Fruit fly (Drosophila melanogaster) whole organism, embryonic: Measurements from ENCODE around the gene SsRbeta.
A peak's percentile ranks its signal among the peaks of the same experiment; 100 is the strongest.

Experiments used
- Awh ChIP-seq: fragments of 200-800 bp; sonication (Bioruptor generic); IDR thresholded peaks from 2 replicates; pipeline ENCODE4, ENCODE4 v1.3.6; 2022; ENCODE audit warnings: missing biosample characterization, missing genetic modification characterization
- CG10543 ChIP-seq: fragments of 200-800 bp; sonication (Bioruptor generic); optimal IDR thresholded peaks from 3 replicates; lab custom pipeline; 2017; ENCODE audit warnings: missing biosample characterization, mild to moderate bottlenecking, missing genetic modification characterization, moderate library complexity
- CG10959 ChIP-seq: fragments of 200-800 bp; sonication (Bioruptor generic); IDR thresholded peaks from 2 replicates; pipeline ENCODE4 v1.3.6; 2022; ENCODE audit warnings: missing biosample characterization, missing genetic modification characterization
- CG10979 ChIP-seq: fragments of 200-800 bp; sonication (Bioruptor generic); optimal IDR thresholded peaks from 2 replicates; lab custom pipeline; 2018; ENCODE audit warnings: missing biosample characterization, mild to moderate bottlenecking, missing genetic modification characterization, moderate library complexity
- CG11247 ChIP-seq: fragments of 200-800 bp; sonication (Bioruptor generic); IDR thresholded peaks from 2 replicates; pipeline ENCODE4 v1.3.6; 2022; ENCODE audit warnings: missing biosample characterization, missing genetic modification characterization
- CG12155 ChIP-seq: fragments of 200-800 bp; sonication (Bioruptor generic); optimal IDR thresholded peaks from 3 replicates; lab custom pipeline; 2016; ENCODE audit warnings: missing biosample characterization, missing genetic modification characterization
- CG12299 ChIP-seq: fragments of 200-800 bp; sonication (Bioruptor generic); optimal IDR thresholded peaks from 2 replicates; lab custom pipeline; 2018; ENCODE audit warnings: missing biosample characterization, mild to moderate bottlenecking, missing genetic modification characterization
- CG12769 ChIP-seq: fragments of 200-800 bp; sonication (Bioruptor generic); optimal IDR thresholded peaks from 2 replicates; lab custom pipeline; 2019; ENCODE audit warnings: missing biosample characterization, mild to moderate bottlenecking, missing genetic modification characterization, moderate library complexity
- CG13296 ChIP-seq: fragments of 200-800 bp; sonication (Bioruptor generic); optimal IDR thresholded peaks from 3 replicates; lab custom pipeline; 2018; ENCODE audit warnings: missing biosample characterization, mild to moderate bottlenecking, missing genetic modification characterization
- CG1602 ChIP-seq: fragments of 200-800 bp; sonication (Bioruptor generic); optimal IDR thresholded peaks from 3 replicates; lab custom pipeline; 2016; ENCODE audit warnings: missing biosample characterization, missing genetic modification characterization
- CG1603 ChIP-seq: fragments of 200-800 bp; sonication (Bioruptor generic); optimal IDR thresholded peaks from 2 replicates; lab custom pipeline; 2019; ENCODE audit warnings: missing biosample characterization, mild to moderate bottlenecking, missing genetic modification characterization, moderate library complexity
- CG2129 ChIP-seq: fragments of 200-800 bp; sonication (Bioruptor generic); IDR thresholded peaks from 2 replicates; pipeline ENCODE4 v1.3.6; 2022; ENCODE audit warnings: missing biosample characterization, missing genetic modification characterization; ENCODE audit not compliant: partially characterized antibody
- CG30020 ChIP-seq: fragments of 200-800 bp; optimal IDR thresholded peaks from 2 replicates; lab custom pipeline; 2019; ENCODE audit warnings: missing biosample characterization, mild to moderate bottlenecking, missing genetic modification characterization, moderate library complexity
- CG32772 ChIP-seq: fragments of 200-800 bp; sonication (Bioruptor generic); IDR thresholded peaks from 2 replicates; pipeline ENCODE4 v1.3.6; 2022; ENCODE audit warnings: missing biosample characterization, missing genetic modification characterization
- CG3847 ChIP-seq: fragments of 200-800 bp; sonication (Bioruptor generic); IDR thresholded peaks from 2 replicates; pipeline ENCODE4 v1.3.6; 2022; ENCODE audit warnings: missing biosample characterization, missing genetic modification characterization
- CG5245 ChIP-seq: fragments of 200-800 bp; sonication (Bioruptor generic); optimal IDR thresholded peaks from 3 replicates; lab custom pipeline; 2016; ENCODE audit warnings: missing biosample characterization, missing genetic modification characterization
- CG6791 ChIP-seq: fragments of 200-800 bp; sonication (Bioruptor generic); IDR thresholded peaks from 3 replicates; pipeline ENCODE4 v1.3.6; 2022; ENCODE audit warnings: missing biosample characterization, missing genetic modification characterization; ENCODE audit not compliant: partially characterized antibody
- CG7556 ChIP-seq: fragments of 200-800 bp; sonication (Bioruptor generic); optimal IDR thresholded peaks from 2 replicates; lab custom pipeline; 2017; ENCODE audit warnings: missing biosample characterization, mild to moderate bottlenecking, missing genetic modification characterization
- CG7786 ChIP-seq: fragments of 200-800 bp; sonication (Bioruptor generic); optimal IDR thresholded peaks from 2 replicates; lab custom pipeline; 2016; ENCODE audit warnings: missing biosample characterization, missing genetic modification characterization
- CG7928 ChIP-seq: fragments of 200-800 bp; sonication (Bioruptor generic); optimal IDR thresholded peaks from 2 replicates; lab custom pipeline; 2017; ENCODE audit warnings: missing biosample characterization, mild to moderate bottlenecking, missing genetic modification characterization
- CG8478 ChIP-seq: fragments of >200 bp; optimal IDR thresholded peaks from 2 replicates; lab custom pipeline; 2018
- CG8944 ChIP-seq: fragments of 200-800 bp; sonication (Bioruptor generic); optimal IDR thresholded peaks from 3 replicates; lab custom pipeline; 2016; ENCODE audit warnings: missing biosample characterization, missing genetic modification characterization
- CG9797 ChIP-seq: fragments of 200-800 bp; sonication (Bioruptor generic); optimal IDR thresholded peaks from 3 replicates; lab custom pipeline; 2018; ENCODE audit warnings: missing biosample characterization, mild to moderate bottlenecking, missing genetic modification characterization
- Dek ChIP-seq: fragments of 200-800 bp; sonication (Bioruptor generic); optimal IDR thresholded peaks from 3 replicates; lab custom pipeline; 2019; ENCODE audit warnings: missing biosample characterization, mild to moderate bottlenecking, missing genetic modification characterization, moderate library complexity
- Fer1 ChIP-seq: fragments of 200-800 bp; sonication (Bioruptor generic); optimal IDR thresholded peaks from 2 replicates; lab custom pipeline; 2017; ENCODE audit warnings: missing biosample characterization, mild to moderate bottlenecking, missing genetic modification characterization
- H15 ChIP-seq: fragments of 200-800 bp; sonication (Bioruptor generic); IDR thresholded peaks from 3 replicates; pipeline ENCODE4 v1.3.6; 2022; ENCODE audit warnings: missing biosample characterization, missing genetic modification characterization
- Max ChIP-seq: fragments of 200-800 bp; sonication (Bioruptor generic); optimal IDR thresholded peaks from 2 replicates; lab custom pipeline; 2016; ENCODE audit warnings: missing biosample characterization, mild to moderate bottlenecking, missing genetic modification characterization
- Mrtf ChIP-seq: fragments of 200-800 bp; sonication (Bioruptor generic); IDR thresholded peaks from 3 replicates; pipeline ENCODE4 v1.3.6; 2022; ENCODE audit warnings: missing biosample characterization, missing genetic modification characterization
- PHDP ChIP-seq: fragments of 200-800 bp; sonication (Bioruptor generic); optimal IDR thresholded peaks from 3 replicates; lab custom pipeline; 2018; ENCODE audit warnings: missing biosample characterization, mild to moderate bottlenecking, missing genetic modification characterization, moderate library complexity
- Poxn ChIP-seq: fragments of 200-800 bp; sonication (Bioruptor generic); IDR thresholded peaks from 2 replicates; pipeline ENCODE4 v1.3.6; 2022; ENCODE audit warnings: missing biosample characterization, missing genetic modification characterization
- Six4 ChIP-seq: fragments of 200-800 bp; sonication (Bioruptor generic); optimal IDR thresholded peaks from 2 replicates; lab custom pipeline; 2016; ENCODE audit warnings: missing biosample characterization, missing genetic modification characterization
- Spps ChIP-seq: fragments of 200-800 bp; sonication (Bioruptor generic); optimal IDR thresholded peaks from 2 replicates; lab custom pipeline; 2018; ENCODE audit warnings: missing biosample characterization, mild to moderate bottlenecking, missing genetic modification characterization
- aop ChIP-seq: fragments of 200-800 bp; sonication (Bioruptor generic); IDR thresholded peaks from 2 replicates; pipeline ENCODE4 v1.3.6; 2022; ENCODE audit warnings: missing biosample characterization, missing genetic modification characterization
- ase ChIP-seq: fragments of 200-800 bp; sonication (Bioruptor generic); IDR thresholded peaks from 3 replicates; pipeline ENCODE4 v1.3.6; 2022; ENCODE audit warnings: missing biosample characterization, missing genetic modification characterization
- chif ChIP-seq, 2 experiments: fragments of 200-800 bp; sonication (Bioruptor generic); optimal IDR thresholded peaks; 3 replicates each; lab custom pipeline; 2016; ENCODE audit warnings: missing biosample characterization in 2 of 2, missing genetic modification characterization in 2 of 2
- chm ChIP-seq: fragments of 200-800 bp; sonication (Bioruptor generic); IDR thresholded peaks from 2 replicates; pipeline ENCODE4 v1.3.6; 2022; ENCODE audit warnings: missing biosample characterization, missing genetic modification characterization
- dan ChIP-seq: fragments of 200-800 bp; sonication (Bioruptor generic); IDR thresholded peaks from 2 replicates; pipeline ENCODE4 v1.3.6; 2022; ENCODE audit warnings: missing biosample characterization, missing genetic modification characterization
- exex ChIP-seq: fragments of 200-800 bp; sonication (Bioruptor generic); optimal IDR thresholded peaks from 4 replicates; lab custom pipeline; 2018; ENCODE audit warnings: missing biosample characterization, mild to moderate bottlenecking, missing genetic modification characterization, moderate library complexity
- fru ChIP-seq: fragments of >200 bp; optimal IDR thresholded peaks from 2 replicates; lab custom pipeline; 2017
- grn ChIP-seq: fragments of 200-800 bp; sonication (Bioruptor generic); optimal IDR thresholded peaks from 3 replicates; lab custom pipeline; 2017; ENCODE audit warnings: missing biosample characterization, missing genetic modification characterization
- gro ChIP-seq: fragments of 200-800 bp; sonication (Bioruptor generic); optimal IDR thresholded peaks from 2 replicates; lab custom pipeline; 2016; ENCODE audit warnings: missing biosample characterization, missing genetic modification characterization
- hb ChIP-seq: fragments of 200-800 bp; sonication (Bioruptor generic); IDR thresholded peaks from 3 replicates; pipeline ENCODE4 v1.3.6; 2022; ENCODE audit warnings: missing biosample characterization, missing genetic modification characterization; ENCODE audit not compliant: partially characterized antibody
- hth ChIP-seq: fragments of >200 bp; optimal IDR thresholded peaks from 2 replicates; lab custom pipeline; 2017; ENCODE audit warnings: inconsistent platforms
- maf-S ChIP-seq: fragments of 200-800 bp; sonication (Bioruptor generic); optimal IDR thresholded peaks from 2 replicates; lab custom pipeline; 2016; ENCODE audit warnings: missing biosample characterization, missing genetic modification characterization
- nom ChIP-seq: fragments of 200-800 bp; sonication (Bioruptor generic); optimal IDR thresholded peaks from 2 replicates; lab custom pipeline; 2017; ENCODE audit warnings: missing biosample characterization, missing genetic modification characterization, mild to moderate bottlenecking, moderate library complexity, missing genetic modification reagents
- ranshi ChIP-seq: fragments of 200-800 bp; sonication (Bioruptor generic); IDR thresholded peaks from 2 replicates; pipeline ENCODE4 v1.3.6; 2022; ENCODE audit warnings: missing biosample characterization, missing genetic modification characterization
- repo ChIP-seq: fragments of 200-800 bp; sonication (Bioruptor generic); optimal IDR thresholded peaks from 2 replicates; lab custom pipeline; 2016; ENCODE audit warnings: missing biosample characterization, missing genetic modification characterization
- ro ChIP-seq: fragments of 200-800 bp; sonication (Bioruptor generic); IDR thresholded peaks from 2 replicates; pipeline ENCODE4 v1.3.6; 2022; ENCODE audit warnings: missing biosample characterization, missing genetic modification characterization
- sc ChIP-seq, 3 experiments: fragments of >200 bp in 2 of 3; fragments of 200-800 bp in 1 of 3; sonication (Bioruptor generic) in 1 of 3; optimal IDR thresholded peaks; 2 replicates in 2 of 3; 3 replicates in 1 of 3; lab custom pipeline; 2017; ENCODE audit warnings: mild to moderate bottlenecking in 1 of 3, missing biosample characterization in 1 of 3, missing genetic modification characterization in 1 of 3, missing genetic modification reagents in 1 of 3
- tin ChIP-seq: fragments of 200-800 bp; sonication (Bioruptor generic); optimal IDR thresholded peaks from 3 replicates; lab custom pipeline; 2016; ENCODE audit warnings: missing biosample characterization, missing genetic modification characterization
- vnd ChIP-seq: fragments of 200-800 bp; sonication (Bioruptor generic); IDR thresholded peaks from 3 replicates; pipeline ENCODE4 v1.3.6; 2022; ENCODE audit warnings: missing biosample characterization, missing genetic modification characterization; ENCODE audit not compliant: partially characterized antibody

The SsRbeta gene

DNA sequence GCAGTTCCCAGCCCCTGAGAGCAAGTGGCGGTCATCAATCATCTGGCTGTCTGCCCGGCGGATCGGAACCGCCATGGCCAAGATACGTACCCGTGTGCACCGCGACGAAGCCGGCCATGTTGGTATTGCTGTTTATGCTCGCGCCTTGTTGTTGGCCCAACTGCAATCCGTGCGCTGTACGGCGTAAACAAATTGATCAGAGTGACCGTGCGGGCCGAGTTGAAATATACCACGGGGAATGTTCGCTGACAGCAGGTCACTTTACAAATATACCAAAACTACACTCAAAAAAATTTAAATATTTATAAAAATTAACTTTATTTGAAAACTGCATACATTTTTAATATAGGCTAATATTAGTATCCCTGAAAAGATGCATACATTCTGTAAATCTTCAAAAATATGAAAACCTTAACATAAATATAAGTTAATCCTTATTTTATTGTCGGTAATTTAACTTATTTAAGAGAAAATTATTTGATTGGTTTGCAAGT is 42.0 kb upstream of the SsRbeta start, which contains the start of gene Tasp1 (continued):
- TF ChIP-seq Fer1 = peak; percentile 67
- TF ChIP-seq dan = no peak
- peak; percentile 5 for TF ChIP-seq gro
- no peak; the same call in 2 of the 3 replicates for TF ChIP-seq CG6791 (GFP tag; lab: Robert Waterston, UW)
- TF ChIP-seq aop = no peak
- TF ChIP-seq Six4 (GFP tag; lab: Kevin White, UChicago) = peak; percentile 41
- peak; percentile 32 for TF ChIP-seq CG12299 (tag; lab: Kevin White, UChicago)
- peak; percentile 59 for TF ChIP-seq CG12155 (GFP tag; lab: Kevin White, UChicago)
- peak; percentile 9 for TF ChIP-seq Max
- TF ChIP-seq CG9797 = peak; percentile 82
- TF ChIP-seq CG3847 (GFP tag; lab: Robert Waterston, UW) = peak; percentile 56
- peak; percentile 57; the same call in 1 of the 2 replicates for TF ChIP-seq CG11247 (GFP tag; lab: Robert Waterston, UW)
- TF ChIP-seq sc (optimal IDR thresholded peaks at IDR 0.05; lab: Kevin White, UChicago) = no peak
- no peak for TF ChIP-seq sc (GFP tag; optimal IDR thresholded peaks at IDR 0.05; lab: Kevin White, UChicago)
- peak; percentile 55 for TF ChIP-seq CG13296 (GFP tag; lab: Kevin White, UChicago)
- TF ChIP-seq repo (GFP tag; lab: Kevin White, UChicago) = no peak
- peak; percentile 63 for TF ChIP-seq CG32772
- TF ChIP-seq fru (lab: Kevin White, UChicago) = no peak
- TF ChIP-seq grn = no peak
- peak; percentile 81 for TF ChIP-seq Dek (tag; lab: Kevin White, UChicago)
- TF ChIP-seq CG30020 = peak; percentile 26
- TF ChIP-seq CG10959 (GFP tag; lab: Robert Waterston, UW) = 0 out of 2 replicates have a peak, but pooled peaks have one; percentile 6
- TF ChIP-seq CG1602 (GFP tag; lab: Kevin White, UChicago) = peak; percentile 55
- TF ChIP-seq exex (tag; lab: Kevin White, UChicago) = no peak
- no peak for TF ChIP-seq CG2129 (GFP tag; lab: Robert Waterston, UW)
- TF ChIP-seq maf-S (GFP tag; lab: Kevin White, UChicago) = no peak
- TF ChIP-seq CG8478 (lab: Kevin White, UChicago) = no peak
- no peak for TF ChIP-seq Mrtf (GFP tag; lab: Robert Waterston, UW)
- no peak for TF ChIP-seq CG1603
- peak; percentile 46; the same call in 1 of the 3 replicates for TF ChIP-seq ase (GFP tag; lab: Robert Waterston, UW)
- TF ChIP-seq PHDP = peak; percentile 75
- TF ChIP-seq tin (GFP tag; lab: Kevin White, UChicago) = peak; percentile 43
- TF ChIP-seq CG7556 (GFP tag; lab: Kevin White, UChicago) = no peak
- TF ChIP-seq CG8944 = no peak
- no peak for TF ChIP-seq hb
- no peak for TF ChIP-seq CG10543 (GFP tag; lab: Kevin White, UChicago)
- TF ChIP-seq chm = no peak
- TF ChIP-seq ranshi = 0 out of 2 replicates have a peak, but pooled peaks have one; percentile 64
- TF ChIP-seq H15 = no peak
- no peak for TF ChIP-seq vnd (GFP tag; lab: Robert Waterston, UW)
- peak; percentile 16 for TF ChIP-seq Spps (tag; lab: Kevin White, UChicago)
- TF ChIP-seq ro (GFP tag; lab: Robert Waterston, UW) = 0 out of 2 replicates have a peak, but pooled peaks have one; percentile 32
- TF ChIP-seq CG10979 (tag; lab: Kevin White, UChicago) = peak; percentile 71
- TF ChIP-seq CG12769 (tag; lab: Kevin White, UChicago) = no peak
- no peak for TF ChIP-seq CG7928 (GFP tag; lab: Kevin White, UChicago)
- no peak for TF ChIP-seq CG7786 (GFP tag; lab: Kevin White, UChicago)
- peak; percentile 12 for TF ChIP-seq CG5245 (GFP tag; lab: Kevin White, UChicago)
- TF ChIP-seq Poxn (GFP tag; lab: Robert Waterston, UW) = no peak
- TF ChIP-seq nom (GFP tag; lab: Kevin White, UChicago) = no peak
- no peak for TF ChIP-seq Awh (GFP tag; lab: Robert Waterston, UW)
- TF ChIP-seq chif (GFP tag; optimal IDR thresholded peaks at IDR 0.05; lab: Kevin White, UChicago) = no peak
- TF ChIP-seq hth = no peak
